Fruit fly (Drosophila melanogaster) whole organism, pupa: ENCODE measurements around the gene Klp3A.

Experiments
- CG10348 ChIP-seq: fragments of 200-800 bp; sonication (Bioruptor generic); IDR thresholded peaks from 2 replicates; pipeline ENCODE4 v1.3.6; 2022; ENCODE audit warnings: missing biosample characterization, missing genetic modification characterization
- CG12605 ChIP-seq: fragments of 200-800 bp; sonication (Bioruptor generic); IDR thresholded peaks from 2 replicates; pipeline ENCODE4 v1.3.6; 2022; ENCODE audit warnings: missing biosample characterization, missing genetic modification characterization
- CG13204 ChIP-seq: fragments of 200-800 bp; sonication (Bioruptor generic); optimal IDR thresholded peaks from 2 replicates; lab custom pipeline; 2018; ENCODE audit warnings: missing biosample characterization, mild to moderate bottlenecking, missing genetic modification characterization, moderate library complexity
- CG14655 ChIP-seq: fragments of 200-800 bp; sonication (Bioruptor generic); optimal IDR thresholded peaks from 3 replicates; lab custom pipeline; 2017; ENCODE audit warnings: mild to moderate bottlenecking, missing biosample characterization, missing genetic modification reagents, missing genetic modification characterization
- CG15710 ChIP-seq: fragments of 200-800 bp; sonication (Bioruptor generic); optimal IDR thresholded peaks from 2 replicates; lab custom pipeline; 2018; ENCODE audit warnings: missing biosample characterization, mild to moderate bottlenecking, missing genetic modification characterization, moderate library complexity
- CG17806 ChIP-seq: fragments of 200-800 bp; sonication (Bioruptor generic); optimal IDR thresholded peaks from 2 replicates; lab custom pipeline; 2018; ENCODE audit warnings: missing biosample characterization, mild to moderate bottlenecking, missing genetic modification characterization, moderate library complexity
- CG32121 ChIP-seq: fragments of 200-800 bp; sonication (Bioruptor generic); IDR thresholded peaks from 2 replicates; pipeline ENCODE4 v1.3.6; 2022; ENCODE audit warnings: missing biosample characterization, missing genetic modification characterization
- CG34367 ChIP-seq: fragments of 200-800 bp; sonication (Bioruptor generic); optimal IDR thresholded peaks from 2 replicates; lab custom pipeline; 2018; ENCODE audit warnings: missing biosample characterization, mild to moderate bottlenecking, missing genetic modification characterization
- CG4496 ChIP-seq: fragments of 200-800 bp; sonication (Bioruptor generic); IDR thresholded peaks from 3 replicates; pipeline ENCODE4 v1.3.6; 2022; ENCODE audit warnings: missing biosample characterization, missing genetic modification characterization
- CG8159 ChIP-seq: fragments of 200-800 bp; sonication (Bioruptor generic); optimal IDR thresholded peaks from 3 replicates; lab custom pipeline; 2018; ENCODE audit warnings: missing biosample characterization, mild to moderate bottlenecking, missing genetic modification characterization, moderate library complexity
- CG8301 ChIP-seq: fragments of 200-800 bp; sonication (Bioruptor generic); optimal IDR thresholded peaks from 2 replicates; lab custom pipeline; 2018; ENCODE audit warnings: missing biosample characterization, mild to moderate bottlenecking, missing genetic modification characterization
- CG9948 ChIP-seq: fragments of 200-800 bp; sonication (Bioruptor generic); optimal IDR thresholded peaks from 2 replicates; lab custom pipeline; 2018; ENCODE audit warnings: missing biosample characterization, mild to moderate bottlenecking, missing genetic modification characterization, moderate library complexity
- D1 ChIP-seq: fragments of 200-800 bp; sonication (Bioruptor generic); optimal IDR thresholded peaks from 2 replicates; lab custom pipeline; 2018; ENCODE audit warnings: missing biosample characterization, mild to moderate bottlenecking, missing genetic modification characterization, moderate library complexity
- EcR ChIP-seq: fragments of 200-800 bp; sonication (Bioruptor generic); optimal IDR thresholded peaks from 3 replicates; lab custom pipeline; 2019; ENCODE audit warnings: missing biosample characterization, missing genetic modification characterization, mild to moderate bottlenecking, moderate library complexity, missing genetic modification reagents
- Ets98B ChIP-seq: fragments of 200-800 bp; sonication (Bioruptor generic); IDR thresholded peaks from 2 replicates; pipeline ENCODE4 v1.3.6; 2022; ENCODE audit warnings: missing biosample characterization, missing genetic modification characterization
- Pif1A ChIP-seq: fragments of 200-800 bp; sonication (Bioruptor generic); optimal IDR thresholded peaks from 3 replicates; lab custom pipeline; 2016; ENCODE audit warnings: missing biosample characterization, missing genetic modification characterization
- Pif1B ChIP-seq: fragments of 200-800 bp; sonication (Bioruptor generic); optimal IDR thresholded peaks from 3 replicates; lab custom pipeline; 2016; ENCODE audit warnings: missing biosample characterization, missing genetic modification characterization
- Snoo ChIP-seq: fragments of 200-800 bp; sonication (Bioruptor generic); optimal IDR thresholded peaks from 3 replicates; lab custom pipeline; 2017; ENCODE audit warnings: missing biosample characterization, mild to moderate bottlenecking, missing genetic modification characterization, inconsistent platforms
- fd96Ca ChIP-seq: fragments of 200-800 bp; sonication (Bioruptor generic); IDR thresholded peaks from 3 replicates; pipeline ENCODE4 v1.3.6; 2022; ENCODE audit warnings: missing biosample characterization, missing genetic modification characterization
- gl ChIP-seq: fragments of 200-800 bp; sonication (Bioruptor generic); optimal IDR thresholded peaks from 2 replicates; lab custom pipeline; 2018; ENCODE audit warnings: missing biosample characterization, mild to moderate bottlenecking, missing genetic modification characterization
- rn ChIP-seq: fragments of 200-800 bp; sonication (Bioruptor generic); IDR thresholded peaks from 2 replicates; pipeline ENCODE4 v1.3.6; 2022; ENCODE audit warnings: missing biosample characterization, missing genetic modification characterization

The Klp3A gene

dm6 chrX:2590607-2591006 lies 13.2 kb downstream of the Klp3A start:
- TF ChIP-seq CG32121 (no peak), EcR (peak; percentile 46)

- TF ChIP-seq CG17806 (tag; lab: Kevin White, UChicago) = peak; percentile 71
- peak; percentile 89 for TF ChIP-seq Pif1B (GFP tag; lab: Kevin White, UChicago)
- peak; percentile 85 for TF ChIP-seq CG14655 (GFP tag; lab: Kevin White, UChicago)
- TF ChIP-seq CG12605 (GFP tag; lab: Robert Waterston, UW) = peak; percentile 90
- TF ChIP-seq CG13204 (GFP tag; lab: Kevin White, UChicago) = no peak
- TF ChIP-seq CG15710 = peak; percentile 79
- TF ChIP-seq Snoo (tag; lab: Kevin White, UChicago) = peak; percentile 91
- peak; percentile 80 for TF ChIP-seq CG9948 (tag; lab: Kevin White, UChicago)
- no peak for TF ChIP-seq EcR
- peak; percentile 90 for TF ChIP-seq CG8301 (tag; lab: Kevin White, UChicago)
- peak; percentile 93 for TF ChIP-seq Pif1A (GFP tag; lab: Kevin White, UChicago)
- peak; percentile 98 for TF ChIP-seq CG4496 (GFP tag; lab: Robert Waterston, UW)
- TF ChIP-seq CG8159 (tag; lab: Kevin White, UChicago) = peak; percentile 76
- TF ChIP-seq Ets98B (GFP tag; lab: Robert Waterston, UW) = peak; percentile 97
- TF ChIP-seq gl (tag; lab: Kevin White, UChicago) = peak; percentile 32
- TF ChIP-seq D1 (tag; lab: Kevin White, UChicago) = peak; percentile 43
- peak; percentile 69 for TF ChIP-seq CG34367 (tag; lab: Kevin White, UChicago)
- peak; percentile 90 for TF ChIP-seq rn (GFP tag; lab: Robert Waterston, UW)
- TF ChIP-seq CG10348 (GFP tag; lab: Robert Waterston, UW) = peak; percentile 83
- TF ChIP-seq fd96Ca (GFP tag; lab: Robert Waterston, UW) = peak; percentile 98
- TF ChIP-seq CG32121 = peak; percentile 96
These were observed 14.3 kb downstream of the Klp3A start for dm6 chrX:2589446-2590038.

- peak; percentile 84 for TF ChIP-seq Ets98B (GFP tag; lab: Robert Waterston, UW)
- TF ChIP-seq rn (GFP tag; lab: Robert Waterston, UW) = peak; percentile 69
- TF ChIP-seq CG17806 (tag; lab: Kevin White, UChicago) = peak; percentile 52
- TF ChIP-seq CG13204 (GFP tag; lab: Kevin White, UChicago) = peak; percentile 75
- TF ChIP-seq CG15710 = peak; percentile 29
- TF ChIP-seq D1 (tag; lab: Kevin White, UChicago) = no peak
- TF ChIP-seq gl (tag; lab: Kevin White, UChicago) = peak; percentile 10
- peak; percentile 10 for TF ChIP-seq CG34367 (tag; lab: Kevin White, UChicago)
- TF ChIP-seq CG8159 (tag; lab: Kevin White, UChicago) = peak; percentile 41
- TF ChIP-seq CG4496 (GFP tag; lab: Robert Waterston, UW) = peak; percentile 91
- TF ChIP-seq EcR = peak; percentile 26
- TF ChIP-seq fd96Ca (GFP tag; lab: Robert Waterston, UW) = peak; percentile 86
- TF ChIP-seq Pif1A (GFP tag; lab: Kevin White, UChicago) = peak; percentile 80
- TF ChIP-seq CG10348 (GFP tag; lab: Robert Waterston, UW) = no peak
- peak; percentile 83 for TF ChIP-seq Pif1B (GFP tag; lab: Kevin White, UChicago)
- TF ChIP-seq CG12605 (GFP tag; lab: Robert Waterston, UW) = peak; percentile 74
- peak; percentile 76 for TF ChIP-seq CG14655 (GFP tag; lab: Kevin White, UChicago)
- TF ChIP-seq CG8301 (tag; lab: Kevin White, UChicago) = peak; percentile 58
- peak; percentile 46 for TF ChIP-seq CG9948 (tag; lab: Kevin White, UChicago)
- TF ChIP-seq Snoo (tag; lab: Kevin White, UChicago) = peak; percentile 52
- peak; percentile 59; the same call in 1 of the 2 replicates for TF ChIP-seq CG32121
These were observed 15.1 kb downstream of the Klp3A start, which contains the start of gene egh for dm6 chrX:2588415-2589411. Gene egh (plus strand): TSS chrX:2588503.

dm6 chrX:2585716-2586082 lies 18.2 kb downstream of the Klp3A start, which contains the start of gene wds:
Gene wds (plus strand): TSS chrX:2585980.
- no peak for TF ChIP-seq EcR
- no peak for TF ChIP-seq CG34367 (tag; lab: Kevin White, UChicago)
- TF ChIP-seq, all 21 proteins: peak for 0

- no peak for TF ChIP-seq Ets98B (GFP tag; lab: Robert Waterston, UW)
- no peak for TF ChIP-seq CG32121
- TF ChIP-seq CG9948 (tag; lab: Kevin White, UChicago) = no peak
- TF ChIP-seq Pif1B (GFP tag; lab: Kevin White, UChicago) = no peak
- no peak for TF ChIP-seq Pif1A (GFP tag; lab: Kevin White, UChicago)
These were observed 18.7 kb downstream of the Klp3A start, which contains the start of gene CG13760 for dm6 chrX:2585055-2585715. Gene CG13760 (minus strand): TSS chrX:2585699.
